Comparison of ENCODE assay signal across 2 fruit fly cellular contexts in genomic region chr3L:20729415-20729814, dm6.
TF ChIP-seq lines count a peak whose summit lies in the region.

No protein-coding gene starts in this region.

TF ChIP-seq in whole organism, prepupa, 60 proteins besides CTCF, POLR2A, EP300 and RAD21:
- TF ChIP-seq CG4318 (GFP tag; optimal IDR thresholded peaks at IDR 0.05; lab: Kevin White, UChicago) (no peak), net (GFP tag; optimal IDR thresholded peaks at IDR 0.05; lab: Kevin White, UChicago) (peak; percentile 19), Sox15 (GFP tag; optimal IDR thresholded peaks at IDR 0.05; lab: Kevin White, UChicago) (no peak), eg (GFP tag; IDR thresholded peaks at IDR 0.05; lab: Robert Waterston, UW) (0 out of 3 replicates have a peak, but pooled peaks have one; percentile 8), lz (GFP tag; optimal IDR thresholded peaks at IDR 0.05; lab: Kevin White, UChicago) (peak; percentile 6), Hr39 (GFP tag; optimal IDR thresholded peaks at IDR 0.05; lab: Kevin White, UChicago) (no peak), CG32006 (GFP tag; optimal IDR thresholded peaks at IDR 0.05; lab: Kevin White, UChicago) (no peak), Met (GFP tag; optimal IDR thresholded peaks at IDR 0.05; lab: Kevin White, UChicago) (peak; percentile 30), vri (GFP tag; optimal IDR thresholded peaks at IDR 0.05; lab: Kevin White, UChicago) (no peak), Blimp-1 (GFP tag; optimal IDR thresholded peaks at IDR 0.05; lab: Kevin White, UChicago) (no peak), CG3032 (tag; optimal IDR thresholded peaks at IDR 0.05; lab: Kevin White, UChicago) (no peak), CG10631 (GFP tag; optimal IDR thresholded peaks at IDR 0.05; lab: Kevin White, UChicago) (peak; percentile 9), OdsH (GFP tag; optimal IDR thresholded peaks at IDR 0.05; lab: Kevin White, UChicago) (peak; percentile 40), CG6808 (GFP tag; optimal IDR thresholded peaks at IDR 0.05; lab: Kevin White, UChicago) (no peak), cyc (GFP tag; optimal IDR thresholded peaks at IDR 0.05; lab: Kevin White, UChicago) (peak; percentile 8), Ets96B (tag; optimal IDR thresholded peaks at IDR 0.05; lab: Kevin White, UChicago) (no peak), acj6 (GFP tag; optimal IDR thresholded peaks at IDR 0.05; lab: Kevin White, UChicago) (peak; percentile 36), salr (GFP tag; optimal IDR thresholded peaks at IDR 0.05; lab: Kevin White, UChicago) (no peak), Eip78C (GFP tag; lab: Kevin White, UChicago) (peak; percentile 58), Sox102F (GFP tag; optimal IDR thresholded peaks at IDR 0.05; lab: Kevin White, UChicago) (no peak), CG6276 (GFP tag; optimal IDR thresholded peaks at IDR 0.05; lab: Kevin White, UChicago) (no peak), Eip93F (GFP tag; optimal IDR thresholded peaks at IDR 0.05; lab: Kevin White, UChicago) (no peak), esn (GFP tag; optimal IDR thresholded peaks at IDR 0.05; lab: Kevin White, UChicago) (peak; percentile 46), pdm3 (GFP tag; optimal IDR thresholded peaks at IDR 0.05; lab: Kevin White, UChicago) (no peak), fd59A (GFP tag; optimal IDR thresholded peaks at IDR 0.05; lab: Kevin White, UChicago) (no peak), Eip75B (GFP tag; optimal IDR thresholded peaks at IDR 0.05; lab: Kevin White, UChicago) (no peak), Ets21C (GFP tag; optimal IDR thresholded peaks at IDR 0.05; lab: Kevin White, UChicago) (no peak), CG3919 (GFP tag; optimal IDR thresholded peaks at IDR 0.05; lab: Kevin White, UChicago) (peak; percentile 41), CG8632 (GFP tag; optimal IDR thresholded peaks at IDR 0.05; lab: Kevin White, UChicago) (peak; percentile 17), CG6792 (GFP tag; optimal IDR thresholded peaks at IDR 0.05; lab: Kevin White, UChicago) (no peak), CG34406 (GFP tag; optimal IDR thresholded peaks at IDR 0.05; lab: Kevin White, UChicago) (peak; percentile 66), Smox (GFP tag; optimal IDR thresholded peaks at IDR 0.05; lab: Kevin White, UChicago) (peak; percentile 0), topi (GFP tag; optimal IDR thresholded peaks at IDR 0.05; lab: Kevin White, UChicago) (peak; percentile 24), achi (GFP tag; optimal IDR thresholded peaks at IDR 0.05; lab: Kevin White, UChicago) (no peak)
TF ChIP-seq in whole organism, prepupa: peak in this region for 15.

TF ChIP-seq in whole organism, pupa, 21 proteins besides CTCF, POLR2A, EP300 and RAD21:
- TF ChIP-seq EcR (GFP tag; optimal IDR thresholded peaks at IDR 0.05; lab: Kevin White, UChicago): no peak
- TF ChIP-seq Snoo (tag; optimal IDR thresholded peaks at IDR 0.05; lab: Kevin White, UChicago): peak; percentile 17
- TF ChIP-seq CG9948 (tag; optimal IDR thresholded peaks at IDR 0.05; lab: Kevin White, UChicago): peak; percentile 15
- no peak for TF ChIP-seq Pif1A (GFP tag; optimal IDR thresholded peaks at IDR 0.05; lab: Kevin White, UChicago)
- peak; percentile 20 for TF ChIP-seq CG8159 (tag; optimal IDR thresholded peaks at IDR 0.05; lab: Kevin White, UChicago)
- no peak for TF ChIP-seq CG15710 (tag; optimal IDR thresholded peaks at IDR 0.05; lab: Kevin White, UChicago)
TF ChIP-seq in whole organism, pupa: peak in this region for 3.
